Worm (Caenorhabditis elegans): Measurements from ENCODE around the gene sgk-1.

The sgk-1 gene

DNA sequence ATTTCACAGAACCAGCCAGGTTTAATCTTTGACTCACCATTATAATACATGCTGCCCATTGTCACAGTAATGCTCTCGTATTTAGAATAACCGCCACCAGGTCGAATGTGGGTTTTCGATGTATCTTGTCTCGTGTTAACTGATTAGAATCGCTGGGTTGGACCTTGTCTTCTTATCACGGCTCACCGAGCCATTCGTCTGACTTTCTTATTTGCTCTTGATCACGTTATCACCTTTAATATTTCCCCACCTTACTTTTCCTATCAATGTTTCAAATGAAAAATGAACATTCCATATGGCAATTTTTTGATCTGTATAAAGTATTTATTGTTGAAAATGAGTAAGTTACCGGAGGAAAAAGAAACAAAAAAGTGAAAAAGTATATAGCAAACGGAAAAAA is at the start of gene sgk-1:
sgk-1 (minus strand) TSS at position 130 of the 400 bp plus-strand sequence.
- TF ChIP-seq lin-13 (tag; optimal IDR thresholded peaks at IDR 0.05), result no peak
- TF ChIP-seq unc-39 (tag; optimal IDR thresholded peaks at IDR 0.05), result no peak
- no peak for TF ChIP-seq snpc-4 (tag; optimal IDR thresholded peaks at IDR 0.05)

DNA sequence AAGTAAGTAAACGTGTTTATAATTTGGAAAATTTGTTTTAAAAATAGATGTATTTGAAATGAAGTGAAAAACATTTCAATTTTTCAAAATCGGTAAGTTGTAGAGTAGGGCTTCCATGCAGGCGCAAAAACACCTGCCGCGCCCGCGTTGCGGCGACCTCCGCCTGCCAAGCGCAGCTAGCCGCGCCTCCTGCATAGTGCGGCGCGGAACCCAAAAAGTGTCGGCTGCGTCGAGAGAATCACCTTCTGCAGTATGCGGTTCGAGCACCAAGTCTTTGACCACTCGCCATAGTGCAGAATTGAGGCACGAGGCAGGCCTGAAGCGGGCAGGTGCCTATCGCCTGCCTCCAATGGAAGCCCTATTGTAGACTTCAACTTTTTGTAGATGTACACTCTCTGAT is 47.8 kb upstream of the sgk-1 start:
- TF ChIP-seq pha-4 (tag; optimal IDR thresholded peaks at IDR 0.05), result no peak
- no peak for TF ChIP-seq nhr-237 (tag; optimal IDR thresholded peaks at IDR 0.05)
- no peak for TF ChIP-seq nhr-12 (tag; optimal IDR thresholded peaks at IDR 0.05)
- no peak for TF ChIP-seq bed-3 (GFP tag; optimal IDR thresholded peaks at IDR 0.05)
- no peak for TF ChIP-seq hlh-1 (tag; optimal IDR thresholded peaks at IDR 0.05)
- TF ChIP-seq M03D4.4 (tag; optimal IDR thresholded peaks at IDR 0.05), result no peak
- TF ChIP-seq nhr-76 (tag; optimal IDR thresholded peaks at IDR 0.05), result no peak
- TF ChIP-seq lin-13 (tag; optimal IDR thresholded peaks at IDR 0.05), result no peak
- no peak for TF ChIP-seq ces-1 (GFP tag; optimal IDR thresholded peaks at IDR 0.05)
- TF ChIP-seq snpc-4 (tag; optimal IDR thresholded peaks at IDR 0.05), result no peak
- TF ChIP-seq tbx-8 (GFP tag; optimal IDR thresholded peaks at IDR 0.05), result no peak
- no peak for TF ChIP-seq mls-2 (tag; optimal IDR thresholded peaks at IDR 0.05)
- no peak for TF ChIP-seq blmp-1 (tag; optimal IDR thresholded peaks at IDR 0.05)
- TF ChIP-seq unc-39 (tag; optimal IDR thresholded peaks at IDR 0.05), result no peak
- no peak for TF ChIP-seq elt-3 (tag; optimal IDR thresholded peaks at IDR 0.05)
- no peak for TF ChIP-seq sptf-1 (tag; optimal IDR thresholded peaks at IDR 0.05)
- TF ChIP-seq ham-2 (GFP tag; optimal IDR thresholded peaks at IDR 0.05), result no peak
- TF ChIP-seq lin-32 (GFP tag; optimal IDR thresholded peaks at IDR 0.05), result no peak
- no peak for TF ChIP-seq mep-1 (tag; optimal IDR thresholded peaks at IDR 0.05)
- no peak for TF ChIP-seq sem-2 (GFP tag; optimal IDR thresholded peaks at IDR 0.05)

DNA sequence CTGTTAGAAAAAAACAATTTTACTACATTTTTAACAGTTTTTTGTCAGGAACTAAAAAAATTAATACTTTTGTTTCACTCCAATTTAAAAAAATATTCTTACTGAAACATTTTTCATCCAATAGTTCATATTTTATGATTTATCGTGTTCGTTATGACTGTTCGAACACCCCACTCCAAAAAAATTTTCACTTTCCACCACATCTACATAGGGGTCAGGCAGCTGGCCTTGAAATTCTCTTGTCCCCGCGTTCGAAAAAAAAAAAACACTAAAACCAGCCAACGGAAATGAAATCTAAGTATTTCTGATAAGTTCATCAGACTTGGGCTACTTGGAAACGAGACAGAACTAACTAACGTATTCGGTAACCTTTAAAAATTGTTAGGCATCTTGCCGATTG is 44.2 kb upstream of the sgk-1 start, which contains the start of gene twk-22:
twk-22 (plus strand) TSS at position 301 of the 400 bp plus-strand sequence.
- no peak for TF ChIP-seq elt-1 (tag; optimal IDR thresholded peaks at IDR 0.05; ENCODE audit: borderline replicate concordance, insufficient read depth)
- TF ChIP-seq unc-120 (tag; optimal IDR thresholded peaks at IDR 0.05; ENCODE audit: poor library complexity, severe bottlenecking), result no peak
- TF ChIP-seq blmp-1 (tag; optimal IDR thresholded peaks at IDR 0.05), result no peak
- TF ChIP-seq cnd-1 (tag; optimal IDR thresholded peaks at IDR 0.05), result no peak
- no peak for TF ChIP-seq elt-3 (tag; optimal IDR thresholded peaks at IDR 0.05)
- no peak for TF ChIP-seq drap-1 (GFP tag; optimal IDR thresholded peaks at IDR 0.05)
- no peak for TF ChIP-seq nhr-12 (tag; optimal IDR thresholded peaks at IDR 0.05)
- TF ChIP-seq ceh-43 (GFP tag; optimal IDR thresholded peaks at IDR 0.05), result no peak
- TF ChIP-seq lin-32 (GFP tag; optimal IDR thresholded peaks at IDR 0.05), result no peak
- no peak for TF ChIP-seq snpc-4 (tag; optimal IDR thresholded peaks at IDR 0.05)
- no peak for TF ChIP-seq mls-2 (tag; optimal IDR thresholded peaks at IDR 0.05)
- TF ChIP-seq ceh-83 (GFP tag; optimal IDR thresholded peaks at IDR 0.05), result no peak
- TF ChIP-seq lin-13 (tag; optimal IDR thresholded peaks at IDR 0.05), result no peak
- TF ChIP-seq zip-8 (tag; optimal IDR thresholded peaks at IDR 0.05), result no peak
- no peak for TF ChIP-seq bed-3 (GFP tag; optimal IDR thresholded peaks at IDR 0.05)
- TF ChIP-seq tbx-8 (GFP tag; optimal IDR thresholded peaks at IDR 0.05), result no peak
- no peak for TF ChIP-seq nhr-2 (tag; optimal IDR thresholded peaks at IDR 0.05)
- no peak for TF ChIP-seq M03D4.4 (tag; optimal IDR thresholded peaks at IDR 0.05)

DNA sequence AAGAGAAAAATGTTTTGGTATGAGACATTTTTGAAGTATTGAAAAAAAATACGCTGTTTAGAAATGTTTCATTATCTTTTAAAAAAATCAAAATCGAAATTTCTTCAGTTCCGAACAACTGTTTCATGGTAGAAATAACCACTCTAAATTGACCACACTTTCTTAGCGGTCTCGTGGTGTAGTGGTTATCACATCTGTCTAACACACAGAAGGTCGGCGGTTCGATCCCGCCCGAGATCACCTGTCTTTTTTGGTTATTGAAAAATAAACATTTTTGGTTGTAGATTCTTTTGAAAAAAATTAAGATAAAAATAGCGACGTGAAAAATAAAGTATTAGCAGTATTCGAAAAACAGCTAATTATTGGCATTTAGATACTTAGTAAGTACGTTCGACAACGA is 38.5 kb upstream of the sgk-1 start:
- no peak for TF ChIP-seq lsy-2 (tag; optimal IDR thresholded peaks at IDR 0.05)
- no peak for TF ChIP-seq nhr-2 (tag; optimal IDR thresholded peaks at IDR 0.05)
- TF ChIP-seq nhr-237 (tag; optimal IDR thresholded peaks at IDR 0.05), result no peak
- TF ChIP-seq tbx-8 (GFP tag; optimal IDR thresholded peaks at IDR 0.05), result no peak
- no peak for TF ChIP-seq mab-5 (tag; optimal IDR thresholded peaks at IDR 0.05)
- no peak for TF ChIP-seq blmp-1 (tag; optimal IDR thresholded peaks at IDR 0.05)
- TF ChIP-seq zip-8 (tag; optimal IDR thresholded peaks at IDR 0.05), result no peak
- TF ChIP-seq sptf-1 (tag; optimal IDR thresholded peaks at IDR 0.05), result no peak
- no peak for TF ChIP-seq unc-39 (tag; optimal IDR thresholded peaks at IDR 0.05)
- no peak for TF ChIP-seq unc-120 (tag; optimal IDR thresholded peaks at IDR 0.05; ENCODE audit: poor library complexity, severe bottlenecking)
- no peak for TF ChIP-seq ztf-11 (tag; optimal IDR thresholded peaks at IDR 0.05)
- TF ChIP-seq elt-3 (tag; optimal IDR thresholded peaks at IDR 0.05), result no peak
- no peak for TF ChIP-seq flh-1 (GFP tag; optimal IDR thresholded peaks at IDR 0.05)
- TF ChIP-seq elt-1 (tag; optimal IDR thresholded peaks at IDR 0.05; ENCODE audit: borderline replicate concordance, insufficient read depth), result no peak
- no peak for TF ChIP-seq snpc-4 (tag; optimal IDR thresholded peaks at IDR 0.05)
- no peak for TF ChIP-seq cnd-1 (tag; optimal IDR thresholded peaks at IDR 0.05)
- no peak for TF ChIP-seq unc-62 (GFP tag; optimal IDR thresholded peaks at IDR 0.05)
- TF ChIP-seq M03D4.4 (tag; optimal IDR thresholded peaks at IDR 0.05), result no peak
- TF ChIP-seq ces-1 (GFP tag; optimal IDR thresholded peaks at IDR 0.05), result no peak
